Fruit fly (Drosophila melanogaster) whole organism, wandering third instar larva: ENCODE data around the gene Smox.
A peak's percentile ranks its signal among the peaks of the same experiment; 100 is the strongest.

Experiments used
- Abd-B ChIP-seq: fragments of >200 bp; optimal IDR thresholded peaks from 2 replicates; lab custom pipeline; 2017; ENCODE audit warnings: missing biosample characterization, missing genetic modification characterization
- CG32264 ChIP-seq: fragments of 200-800 bp; sonication (Bioruptor generic); optimal IDR thresholded peaks from 2 replicates; lab custom pipeline; 2016; ENCODE audit warnings: missing biosample characterization, missing genetic modification characterization
- CG9705 ChIP-seq: fragments of 200-800 bp; sonication (Bioruptor generic); optimal IDR thresholded peaks from 2 replicates; lab custom pipeline; 2018; ENCODE audit warnings: missing biosample characterization, mild to moderate bottlenecking, missing genetic modification characterization
- CrebA ChIP-seq: fragments of 200-800 bp; sonication (Bioruptor generic); optimal IDR thresholded peaks from 2 replicates; lab custom pipeline; 2016; ENCODE audit warnings: missing biosample characterization, mild to moderate bottlenecking, missing genetic modification characterization, borderline replicate concordance
- Dfd ChIP-seq: fragments of >200 bp; optimal IDR thresholded peaks from 2 replicates; lab custom pipeline; 2017; ENCODE audit warnings: missing biosample characterization, missing genetic modification characterization
- Dif ChIP-seq: fragments of 200-275, 200-300 bp; sonication (Bioruptor generic); optimal IDR thresholded peaks from 2 replicates; lab custom pipeline; 2018; ENCODE audit warnings: missing biosample characterization, missing genetic modification characterization; ENCODE audit not compliant: partially characterized antibody
- HLH106 ChIP-seq: fragments of 200-800 bp; optimal IDR thresholded peaks from 3 replicates; lab custom pipeline; 2019; ENCODE audit warnings: missing biosample characterization, mild to moderate bottlenecking, missing genetic modification characterization, moderate library complexity
- Hnf4 ChIP-seq: fragments of 200-800 bp; sonication (Bioruptor generic); optimal IDR thresholded peaks from 2 replicates; lab custom pipeline; 2016; ENCODE audit warnings: missing biosample characterization, mild to moderate bottlenecking, missing genetic modification characterization
- Hr78 ChIP-seq: fragments of >200 bp; optimal IDR thresholded peaks from 2 replicates; lab custom pipeline; 2017; ENCODE audit warnings: missing biosample characterization, missing genetic modification characterization
- Jra ChIP-seq: sonication (Bioruptor generic); optimal IDR thresholded peaks from 2 replicates; lab custom pipeline; 2016; ENCODE audit warnings: missing biosample characterization, missing genetic modification characterization
- Mio ChIP-seq: sonication (Bioruptor generic); optimal IDR thresholded peaks from 2 replicates; lab custom pipeline; 2016; ENCODE audit warnings: missing biosample characterization, missing genetic modification characterization
- Myc ChIP-seq: fragments of >200 bp; optimal IDR thresholded peaks from 2 replicates; lab custom pipeline; 2017
- OdsH ChIP-seq: fragments of 200-800 bp; sonication (Bioruptor generic); optimal IDR thresholded peaks from 2 replicates; lab custom pipeline; 2016; ENCODE audit warnings: missing biosample characterization, mild to moderate bottlenecking, missing genetic modification characterization
- Rel ChIP-seq, 2 experiments: fragments of 200-800 bp; sonication (Bioruptor generic) in 1 of 2; optimal IDR thresholded peaks; 2 replicates in 1 of 2; 3 replicates in 1 of 2; lab custom pipeline; 2016 to 2019; ENCODE audit warnings: mild to moderate bottlenecking in 2 of 2, missing biosample characterization in 2 of 2, missing genetic modification characterization in 2 of 2, moderate library complexity in 1 of 2
- Sp1 ChIP-seq: fragments of 200-800 bp; sonication (Bioruptor generic); optimal IDR thresholded peaks from 3 replicates; lab custom pipeline; 2019; ENCODE audit warnings: missing biosample characterization, mild to moderate bottlenecking, missing genetic modification characterization, moderate library complexity
- br ChIP-seq: fragments of 200-800 bp; sonication (Bioruptor generic); optimal IDR thresholded peaks from 2 replicates; lab custom pipeline; 2016; ENCODE audit warnings: missing biosample characterization, missing genetic modification characterization
- brk ChIP-seq: fragments of 200-800 bp; sonication (Bioruptor generic); optimal IDR thresholded peaks from 2 replicates; lab custom pipeline; 2016; ENCODE audit warnings: missing biosample characterization, mild to moderate bottlenecking, missing genetic modification characterization
- dl ChIP-seq, 2 experiments: fragments of 175-275, 200-275 bp in 1 of 2; fragments of 200-275 bp in 1 of 2; sonication (Bioruptor generic); optimal IDR thresholded peaks; lab custom pipeline; 2018; ENCODE audit warnings: mild to moderate bottlenecking in 2 of 2, missing biosample characterization in 2 of 2, missing genetic modification characterization in 2 of 2, moderate library complexity in 2 of 2; ENCODE audit not compliant: partially characterized antibody in 2 of 2, insufficient read depth in 1 of 2
- dmrt93B ChIP-seq: fragments of 200-800 bp; sonication (Bioruptor generic); optimal IDR thresholded peaks from 2 replicates; lab custom pipeline; 2018; ENCODE audit warnings: missing biosample characterization, mild to moderate bottlenecking, missing genetic modification characterization
- dsf ChIP-seq: sonication (Bioruptor generic); optimal IDR thresholded peaks from 2 replicates; lab custom pipeline; 2016; ENCODE audit warnings: missing biosample characterization, missing genetic modification characterization, borderline replicate concordance
- ey ChIP-seq: fragments of 200-800 bp; sonication (Bioruptor generic); optimal IDR thresholded peaks from 2 replicates; lab custom pipeline; 2016; ENCODE audit warnings: missing biosample characterization, missing genetic modification characterization
- foxo ChIP-seq, 2 experiments: fragments of 200-800 bp; sonication (Bioruptor generic); optimal IDR thresholded peaks; 2 replicates in 1 of 2; 3 replicates in 1 of 2; lab custom pipeline; 2016 to 2017; ENCODE audit warnings: missing biosample characterization in 2 of 2, missing genetic modification characterization in 2 of 2
- fru ChIP-seq: fragments of 200-800 bp; sonication (Bioruptor generic); optimal IDR thresholded peaks from 3 replicates; lab custom pipeline; 2016; ENCODE audit warnings: missing biosample characterization, mild to moderate bottlenecking, missing genetic modification characterization
- h ChIP-seq: fragments of 200-800 bp; sonication (Bioruptor generic); optimal IDR thresholded peaks from 3 replicates; lab custom pipeline; 2016; ENCODE audit warnings: missing biosample characterization, mild to moderate bottlenecking, missing genetic modification characterization
- jim ChIP-seq: fragments of 175-275, 200-325 bp; sonication (Bioruptor generic); optimal IDR thresholded peaks from 2 replicates; lab custom pipeline; 2016; ENCODE audit warnings: missing biosample characterization, mild to moderate bottlenecking, missing genetic modification characterization
- lola ChIP-seq: fragments of >200 bp; optimal IDR thresholded peaks from 2 replicates; lab custom pipeline; 2017; ENCODE audit warnings: missing biosample characterization, missing genetic modification characterization
- pan ChIP-seq: fragments of >200 bp; optimal IDR thresholded peaks from 2 replicates; lab custom pipeline; 2017
- psq ChIP-seq: fragments of 200-800 bp; sonication (Bioruptor generic); optimal IDR thresholded peaks from 3 replicates; lab custom pipeline; 2017; ENCODE audit warnings: missing biosample characterization, mild to moderate bottlenecking, missing genetic modification characterization, moderate library complexity
- rgr ChIP-seq: fragments of 200-800 bp; sonication (Bioruptor generic); optimal IDR thresholded peaks from 3 replicates; lab custom pipeline; 2016; ENCODE audit warnings: missing biosample characterization, mild to moderate bottlenecking, missing genetic modification characterization
- sv ChIP-seq: fragments of 200-800 bp; sonication (Bioruptor generic); optimal IDR thresholded peaks from 3 replicates; lab custom pipeline; 2016; ENCODE audit warnings: missing biosample characterization, missing genetic modification characterization
- tai ChIP-seq: sonication (Bioruptor generic); optimal IDR thresholded peaks from 2 replicates; lab custom pipeline; 2016; ENCODE audit warnings: missing biosample characterization, missing genetic modification characterization

The Smox gene

DNA sequence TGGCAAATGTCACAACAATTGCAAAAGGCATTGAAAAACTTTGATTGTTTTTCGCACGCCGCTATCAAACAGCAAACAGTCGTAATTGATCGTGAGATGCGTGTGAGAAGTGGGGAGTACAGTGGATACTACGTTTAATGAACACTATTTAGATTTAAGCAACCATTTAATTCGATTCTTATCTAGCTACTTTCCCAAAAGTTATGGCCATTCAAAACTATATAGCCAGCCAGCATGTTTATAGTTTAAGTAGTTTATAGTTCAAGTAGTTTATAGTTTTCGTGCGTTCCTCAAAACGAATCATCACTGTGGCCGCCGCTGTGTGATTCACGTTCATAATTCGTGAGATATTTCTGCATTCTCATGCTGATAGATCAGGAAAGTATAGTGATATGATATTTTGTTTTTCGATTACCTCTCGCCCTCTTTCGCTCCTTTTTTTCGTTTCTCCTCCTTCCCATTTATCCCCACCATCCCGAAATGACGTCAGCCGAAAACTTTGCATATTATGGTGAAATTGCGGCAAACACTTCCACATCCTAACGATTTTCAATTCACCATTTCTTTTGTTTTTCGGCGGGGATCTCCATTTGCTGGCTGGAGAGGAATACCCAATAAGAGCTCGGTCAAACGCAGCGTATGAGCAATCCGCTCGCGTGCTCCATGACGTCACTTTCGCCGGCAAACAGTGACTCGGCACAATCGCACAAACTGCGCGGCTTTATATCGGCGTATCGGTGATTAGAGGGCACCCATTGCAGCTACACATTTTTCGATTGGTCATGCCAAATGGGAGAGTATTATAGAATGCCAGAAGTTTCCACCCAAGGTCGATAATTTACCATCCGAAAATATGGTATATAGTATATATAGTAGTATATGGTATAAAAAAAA, 28.4 kb downstream of the Smox start (continued):
- no peak for TF ChIP-seq tai (GFP tag; lab: Kevin White, UChicago)
- TF ChIP-seq pan (lab: Kevin White, UChicago), result no peak
- no peak for TF ChIP-seq CG9705 (GFP tag; lab: Kevin White, UChicago)
- peak; percentile 29 for TF ChIP-seq sv

dm6 chrX:8112715-8113114, 29.4 kb downstream of the Smox start:
- no peak for TF ChIP-seq Hnf4 (GFP tag; lab: Kevin White, UChicago)
- peak; percentile 32 for TF ChIP-seq rgr
- no peak for TF ChIP-seq CrebA (GFP tag; lab: Kevin White, UChicago)
- no peak for TF ChIP-seq Jra (GFP tag; lab: Kevin White, UChicago)
- no peak for TF ChIP-seq br (GFP tag; lab: Kevin White, UChicago)
- no peak for TF ChIP-seq brk (GFP tag; lab: Kevin White, UChicago)
- TF ChIP-seq Rel (GFP tag; optimal IDR thresholded peaks at IDR 0.05; lab: Kevin White, UChicago), result no peak
- TF ChIP-seq Rel (tag; optimal IDR thresholded peaks at IDR 0.05; lab: Kevin White, UChicago), result no peak
- TF ChIP-seq CG32264 (GFP tag; lab: Kevin White, UChicago), result no peak
- no peak for TF ChIP-seq psq (GFP tag; lab: Kevin White, UChicago)
- peak; percentile 62 for TF ChIP-seq fru
- TF ChIP-seq Dif (GFP tag; lab: Kevin White, UChicago), result no peak
- TF ChIP-seq dmrt93B (GFP tag; lab: Kevin White, UChicago), result no peak
- peak; percentile 53 for TF ChIP-seq ey
- TF ChIP-seq jim (GFP tag; lab: Kevin White, UChicago), result no peak
- TF ChIP-seq Sp1 (GFP tag; lab: Kevin White, UChicago), result peak; percentile 27
- TF ChIP-seq foxo (GFP tag; optimal IDR thresholded peaks at IDR 0.05; lab: Kevin White, UChicago), result peak in 1 of 2 experiments; percentile 58
- no peak for TF ChIP-seq dsf
- TF ChIP-seq lola (GFP tag; lab: Kevin White, UChicago), result no peak
- no peak for TF ChIP-seq Mio
- TF ChIP-seq Dfd (GFP tag; lab: Kevin White, UChicago), result peak; percentile 40
- TF ChIP-seq Hr78 (GFP tag; lab: Kevin White, UChicago), result no peak
- TF ChIP-seq dl (GFP tag; optimal IDR thresholded peaks at IDR 0.05; lab: Kevin White, UChicago; ENCODE audit: insufficient read depth in 1 of 2, partially characterized antibody in 2 of 2), result no peak
- no peak for TF ChIP-seq HLH106 (tag; lab: Kevin White, UChicago)
- peak; percentile 11 for TF ChIP-seq h
- TF ChIP-seq OdsH (GFP tag; lab: Kevin White, UChicago), result peak; percentile 20
- TF ChIP-seq, all 38 proteins: peak for 8

dm6 chrX:8110984-8111383, 31.1 kb downstream of the Smox start:
- no peak for TF ChIP-seq CrebA (GFP tag; lab: Kevin White, UChicago)
- TF ChIP-seq dsf, result no peak
- TF ChIP-seq dmrt93B (GFP tag; lab: Kevin White, UChicago), result no peak
- TF ChIP-seq Mio, result no peak
- no peak for TF ChIP-seq sv
- no peak for TF ChIP-seq Rel (GFP tag; optimal IDR thresholded peaks at IDR 0.05; lab: Kevin White, UChicago)
- peak; percentile 62 for TF ChIP-seq Rel (tag; optimal IDR thresholded peaks at IDR 0.05; lab: Kevin White, UChicago)
- TF ChIP-seq Myc (lab: Kevin White, UChicago), result no peak

- no peak for TF ChIP-seq Jra (GFP tag; lab: Kevin White, UChicago)
- no peak for TF ChIP-seq Abd-B (GFP tag; lab: Kevin White, UChicago)
- TF ChIP-seq dsf, result no peak
- TF ChIP-seq Hr78 (GFP tag; lab: Kevin White, UChicago), result no peak
- TF ChIP-seq fru, result no peak
Observed at dm6 chrX:8107936-8108335, 34.1 kb downstream of the Smox start.
